Worm (Caenorhabditis elegans): ENCODE measurements around the gene idpp-1.

- no peak for TF ChIP-seq flt-1 (GFP tag; IDR thresholded peaks at IDR 0.05)
- TF ChIP-seq ama-1 (optimal IDR thresholded peaks at IDR 0.05) = no peak
- TF ChIP-seq sea-1 (GFP tag; conservative IDR thresholded peaks at IDR 0.05) = no peak
- TF ChIP-seq pes-1 (GFP tag; IDR thresholded peaks at IDR 0.05) = no peak
- TF ChIP-seq hnd-1 (tag; optimal IDR thresholded peaks at IDR 0.05) = no peak
- no peak for TF ChIP-seq ceh-13 (GFP tag; optimal IDR thresholded peaks at IDR 0.05)
- TF ChIP-seq hmbx-1 (tag; optimal IDR thresholded peaks at IDR 0.05) = no peak
- no peak for TF ChIP-seq tra-4 (tag; optimal IDR thresholded peaks at IDR 0.05)
Observed at ce11 chrIII:770958-771357, 30.5 kb downstream of the idpp-1 start, which contains the start of gene tpst-2.
